Fruit fly (Drosophila melanogaster) whole organism, embryonic: ENCODE results near the gene CG14667.

ENCODE experiments used
- Atf-2 ChIP-seq: fragments of 200-800 bp; sonication (Bioruptor generic); optimal IDR thresholded peaks from 2 replicates; lab custom pipeline; 2016; ENCODE audit warnings: missing biosample characterization, missing genetic modification characterization
- Atf6 ChIP-seq: fragments of 200-800 bp; sonication (Bioruptor generic); IDR thresholded peaks from 2 replicates; pipeline ENCODE4 v1.3.6; 2022; ENCODE audit warnings: missing biosample characterization, missing genetic modification characterization
- Blimp-1 ChIP-seq: fragments of 200-800 bp; sonication (Bioruptor generic); optimal IDR thresholded peaks from 3 replicates; lab custom pipeline; 2018; ENCODE audit warnings: missing biosample characterization, missing genetic modification characterization, mild to moderate bottlenecking, moderate library complexity, missing genetic modification reagents
- CG10462 ChIP-seq: fragments of 200-800 bp; sonication (Bioruptor generic); optimal IDR thresholded peaks from 2 replicates; lab custom pipeline; 2016; ENCODE audit warnings: missing biosample characterization, missing genetic modification characterization
- CG11085 ChIP-seq: fragments of 200-800 bp; sonication (Bioruptor generic); IDR thresholded peaks from 2 replicates; pipeline ENCODE4 v1.3.6; 2022; ENCODE audit warnings: missing biosample characterization, missing genetic modification characterization
- CG12659 ChIP-seq: fragments of 200-800 bp; sonication (Bioruptor generic); optimal IDR thresholded peaks from 3 replicates; lab custom pipeline; 2017; ENCODE audit warnings: mild to moderate bottlenecking, missing biosample characterization, missing genetic modification reagents, missing genetic modification characterization
- CG13775 ChIP-seq: fragments of 200-800 bp; sonication (Bioruptor generic); optimal IDR thresholded peaks from 3 replicates; lab custom pipeline; 2017; ENCODE audit warnings: missing biosample characterization, mild to moderate bottlenecking, missing genetic modification characterization
- CG14860 ChIP-seq: fragments of 200-800 bp; sonication (Bioruptor generic); IDR thresholded peaks from 3 replicates; pipeline ENCODE4 v1.3.6; 2022; ENCODE audit warnings: missing biosample characterization, missing genetic modification characterization; ENCODE audit not compliant: partially characterized antibody
- CG15073 ChIP-seq: fragments of 200-800 bp; sonication (Bioruptor generic); optimal IDR thresholded peaks from 2 replicates; lab custom pipeline; 2016; ENCODE audit warnings: missing biosample characterization, missing genetic modification characterization
- CG1603 ChIP-seq: fragments of 200-800 bp; sonication (Bioruptor generic); optimal IDR thresholded peaks from 2 replicates; lab custom pipeline; 2019; ENCODE audit warnings: missing biosample characterization, mild to moderate bottlenecking, missing genetic modification characterization, moderate library complexity
- CG16815 ChIP-seq: fragments of 200-800 bp; sonication (Bioruptor generic); optimal IDR thresholded peaks from 3 replicates; lab custom pipeline; 2017; ENCODE audit warnings: missing biosample characterization, mild to moderate bottlenecking, missing genetic modification characterization
- CG2889 ChIP-seq: fragments of 200-800 bp; sonication (Bioruptor generic); IDR thresholded peaks from 3 replicates; pipeline ENCODE4 v1.3.6; 2022; ENCODE audit warnings: missing biosample characterization, missing genetic modification characterization
- CG30403 ChIP-seq: fragments of 200-800 bp; sonication (Bioruptor generic); optimal IDR thresholded peaks from 3 replicates; lab custom pipeline; 2016; ENCODE audit warnings: missing biosample characterization, missing genetic modification characterization
- CG3407 ChIP-seq: fragments of 200-800 bp; sonication (Bioruptor generic); optimal IDR thresholded peaks from 2 replicates; lab custom pipeline; 2018; ENCODE audit warnings: missing biosample characterization, mild to moderate bottlenecking, missing genetic modification characterization
- CG4424 ChIP-seq: fragments of 200-800 bp; sonication (Bioruptor generic); optimal IDR thresholded peaks from 3 replicates; lab custom pipeline; 2016; ENCODE audit warnings: missing biosample characterization, missing genetic modification characterization
- CG4854 ChIP-seq: fragments of 200-800 bp; sonication (Bioruptor generic); optimal IDR thresholded peaks from 2 replicates; lab custom pipeline; 2016; ENCODE audit warnings: missing biosample characterization, missing genetic modification characterization, inconsistent platforms
- CG6254 ChIP-seq: fragments of 200-800 bp; sonication (Bioruptor generic); optimal IDR thresholded peaks from 3 replicates; lab custom pipeline; 2017; ENCODE audit warnings: mild to moderate bottlenecking, missing biosample characterization, missing genetic modification reagents, missing genetic modification characterization
- CG6765 ChIP-seq: fragments of 200-800 bp; sonication (Bioruptor generic); optimal IDR thresholded peaks from 3 replicates; lab custom pipeline; 2017; ENCODE audit warnings: missing biosample characterization, mild to moderate bottlenecking, missing genetic modification characterization
- CG8924 ChIP-seq: fragments of 200-800 bp; optimal IDR thresholded peaks from 3 replicates; lab custom pipeline; 2019; ENCODE audit warnings: missing biosample characterization, mild to moderate bottlenecking, missing genetic modification characterization, moderate library complexity
- Camta ChIP-seq: fragments of 200-800 bp; sonication (Bioruptor generic); optimal IDR thresholded peaks from 2 replicates; lab custom pipeline; 2016; ENCODE audit warnings: missing biosample characterization, missing genetic modification characterization
- Chrac-16 ChIP-seq: fragments of 200-800 bp; sonication (Bioruptor generic); optimal IDR thresholded peaks from 3 replicates; lab custom pipeline; 2016; ENCODE audit warnings: missing biosample characterization, missing genetic modification characterization
- Deaf1 ChIP-seq: fragments of 200-800 bp; optimal IDR thresholded peaks from 3 replicates; lab custom pipeline; 2019; ENCODE audit warnings: missing biosample characterization, mild to moderate bottlenecking, missing genetic modification characterization, moderate library complexity
- Doc2 ChIP-seq: fragments of 200-800 bp; sonication (Bioruptor generic); IDR thresholded peaks from 2 replicates; pipeline ENCODE4 v1.3.6; 2022; ENCODE audit warnings: missing biosample characterization, missing genetic modification characterization
- E2f1 ChIP-seq: fragments of 200-800 bp; sonication (Bioruptor generic); IDR thresholded peaks from 2 replicates; pipeline ENCODE4 v1.3.6; 2022; ENCODE audit warnings: missing biosample characterization, missing genetic modification characterization
- Hr78 ChIP-seq, 2 experiments: fragments of 200-800 bp in 1 of 2; fragments of >200 bp in 1 of 2; sonication (Bioruptor generic) in 1 of 2; optimal IDR thresholded peaks; 2 replicates each; lab custom pipeline; 2017 to 2019; ENCODE audit warnings: missing biosample characterization in 2 of 2, missing genetic modification characterization in 2 of 2, mild to moderate bottlenecking in 1 of 2, moderate library complexity in 1 of 2
- MESR4 ChIP-seq: fragments of 200-800 bp; sonication (Bioruptor generic); optimal IDR thresholded peaks from 2 replicates; lab custom pipeline; 2018; ENCODE audit warnings: missing biosample characterization, mild to moderate bottlenecking, missing genetic modification characterization, moderate library complexity
- MTF-1 ChIP-seq: fragments of 200-800 bp; sonication (Bioruptor generic); optimal IDR thresholded peaks from 2 replicates; lab custom pipeline; 2018; ENCODE audit warnings: missing biosample characterization, mild to moderate bottlenecking, missing genetic modification characterization, borderline replicate concordance
- Opbp ChIP-seq: fragments of 200-800 bp; sonication (Bioruptor generic); IDR thresholded peaks from 3 replicates; pipeline ENCODE4 v1.3.6; 2022; ENCODE audit warnings: missing biosample characterization, missing genetic modification characterization; ENCODE audit not compliant: partially characterized antibody
- Scr ChIP-seq: fragments of 200-800 bp; sonication (Bioruptor generic); IDR thresholded peaks from 2 replicates; pipeline ENCODE4 v1.3.6; 2022; ENCODE audit warnings: missing biosample characterization, missing genetic modification characterization; ENCODE audit not compliant: partially characterized antibody
- Spps ChIP-seq: fragments of 200-800 bp; sonication (Bioruptor generic); optimal IDR thresholded peaks from 2 replicates; lab custom pipeline; 2018; ENCODE audit warnings: missing biosample characterization, mild to moderate bottlenecking, missing genetic modification characterization
- cg ChIP-seq: fragments of 200-800 bp; sonication (Bioruptor generic); optimal IDR thresholded peaks from 3 replicates; lab custom pipeline; 2019; ENCODE audit warnings: missing biosample characterization, mild to moderate bottlenecking, missing genetic modification characterization, moderate library complexity
- da ChIP-seq: fragments of 200-800 bp; sonication (Bioruptor generic); optimal IDR thresholded peaks from 2 replicates; lab custom pipeline; 2016; ENCODE audit warnings: missing biosample characterization, missing genetic modification characterization
- en ChIP-seq: fragments of 200-800 bp; sonication (Bioruptor generic); optimal IDR thresholded peaks from 2 replicates; lab custom pipeline; 2016; ENCODE audit warnings: missing biosample characterization, missing genetic modification characterization
- fd96Cb ChIP-seq: fragments of 200-800 bp; sonication (Bioruptor generic); optimal IDR thresholded peaks from 2 replicates; lab custom pipeline; 2018; ENCODE audit warnings: missing biosample characterization, mild to moderate bottlenecking, missing genetic modification characterization, moderate library complexity
- ham ChIP-seq: fragments of 200-800 bp; sonication (Bioruptor generic); IDR thresholded peaks from 2 replicates; pipeline ENCODE4 v1.3.6; 2022; ENCODE audit warnings: missing biosample characterization, missing genetic modification characterization
- inv ChIP-seq: fragments of 200-800 bp; sonication (Bioruptor generic); IDR thresholded peaks from 2 replicates; pipeline ENCODE4 v1.3.6; 2022; ENCODE audit warnings: missing biosample characterization, missing genetic modification characterization; ENCODE audit not compliant: partially characterized antibody
- lov ChIP-seq, 2 experiments: fragments of 200-800 bp in 1 of 2; fragments of >200 bp in 1 of 2; sonication (Bioruptor generic) in 1 of 2; IDR thresholded peaks in 1 of 2; optimal IDR thresholded peaks in 1 of 2; 2 replicates in 1 of 2; 3 replicates in 1 of 2; pipeline versions ENCODE4 v1.3.6 to Lab custom; 2017 to 2022; ENCODE audit warnings: missing biosample characterization in 1 of 2, missing genetic modification characterization in 1 of 2
- mld ChIP-seq: fragments of 200-800 bp; sonication (Bioruptor generic); IDR thresholded peaks from 3 replicates; pipeline ENCODE4 v1.3.6; 2022; ENCODE audit warnings: missing biosample characterization, missing genetic modification characterization; ENCODE audit not compliant: partially characterized antibody
- nau ChIP-seq: fragments of 200-800 bp; sonication (Bioruptor generic); optimal IDR thresholded peaks from 3 replicates; lab custom pipeline; 2017; ENCODE audit warnings: missing biosample characterization, mild to moderate bottlenecking, missing genetic modification characterization, missing genetic modification reagents
- pita ChIP-seq: fragments of 200-800 bp; sonication (Bioruptor generic); optimal IDR thresholded peaks from 2 replicates; lab custom pipeline; 2017; ENCODE audit warnings: missing biosample characterization, mild to moderate bottlenecking, missing genetic modification characterization
- salm ChIP-seq: fragments of 200-800 bp; sonication (Bioruptor generic); optimal IDR thresholded peaks from 2 replicates; lab custom pipeline; 2018; ENCODE audit warnings: missing biosample characterization, mild to moderate bottlenecking, missing genetic modification characterization
- sc ChIP-seq, 3 experiments: fragments of >200 bp in 2 of 3; fragments of 200-800 bp in 1 of 3; sonication (Bioruptor generic) in 1 of 3; optimal IDR thresholded peaks; 2 replicates in 2 of 3; 3 replicates in 1 of 3; lab custom pipeline; 2017; ENCODE audit warnings: mild to moderate bottlenecking in 1 of 3, missing biosample characterization in 1 of 3, missing genetic modification characterization in 1 of 3, missing genetic modification reagents in 1 of 3
- slbo ChIP-seq: fragments of 200-800 bp; sonication (Bioruptor generic); IDR thresholded peaks from 2 replicates; pipeline ENCODE4 v1.3.6; 2022; ENCODE audit warnings: missing biosample characterization, missing genetic modification characterization
- tap ChIP-seq: fragments of 200-800 bp; optimal IDR thresholded peaks from 3 replicates; lab custom pipeline; 2019; ENCODE audit warnings: missing biosample characterization, mild to moderate bottlenecking, missing genetic modification characterization, moderate library complexity
- trh ChIP-seq: fragments of 200-800 bp; sonication (Bioruptor generic); optimal IDR thresholded peaks from 2 replicates; lab custom pipeline; 2016; ENCODE audit warnings: missing biosample characterization, missing genetic modification characterization
- yki ChIP-seq: fragments of >200 bp; optimal IDR thresholded peaks from 3 replicates; lab custom pipeline; 2018
- z ChIP-seq: fragments of 200-800 bp; sonication (Bioruptor generic); IDR thresholded peaks from 3 replicates; pipeline ENCODE4 v1.3.6; 2022; ENCODE audit warnings: missing biosample characterization, missing genetic modification characterization
- zfh2 ChIP-seq: fragments of 200-800 bp; sonication (Bioruptor generic); optimal IDR thresholded peaks from 2 replicates; lab custom pipeline; 2016; ENCODE audit warnings: missing biosample characterization, missing genetic modification characterization

The CG14667 gene

dm6 chr3R:5367512-5368169 lies 7.2 kb upstream of the CG14667 start (continued):
- TF ChIP-seq CG13775 (GFP tag; lab: Kevin White, UChicago) (no peak), CG12659 (no peak), MESR4 (GFP tag; lab: Kevin White, UChicago) (no peak), CG2889 (GFP tag; lab: Robert Waterston, UW) (no peak), sc (optimal IDR thresholded peaks at IDR 0.05; lab: Kevin White, UChicago) (no peak), sc (GFP tag; optimal IDR thresholded peaks at IDR 0.05; lab: Kevin White, UChicago) (no peak), CG14860 (GFP tag; lab: Robert Waterston, UW) (no peak), tap (tag; lab: Kevin White, UChicago) (peak; percentile 31), CG1603 (peak; percentile 4), CG16815 (GFP tag; lab: Kevin White, UChicago) (no peak), Deaf1 (tag; lab: Kevin White, UChicago) (no peak), Spps (tag; lab: Kevin White, UChicago) (no peak), yki (lab: Kevin White, UChicago) (no peak), zfh2 (GFP tag; lab: Kevin White, UChicago) (no peak), Atf-2 (GFP tag; lab: Kevin White, UChicago) (no peak), salm (tag; lab: Kevin White, UChicago) (no peak), trh (no peak), Hr78 (GFP tag; optimal IDR thresholded peaks at IDR 0.05; lab: Kevin White, UChicago) (no peak), pita (GFP tag; lab: Kevin White, UChicago) (no peak), Chrac-16 (GFP tag; lab: Kevin White, UChicago) (no peak), cg (GFP tag; lab: Kevin White, UChicago) (peak; percentile 91), inv (GFP tag; lab: Robert Waterston, UW) (no peak), CG15073 (GFP tag; lab: Kevin White, UChicago) (no peak), ham (no peak), CG10462 (GFP tag; lab: Kevin White, UChicago) (no peak), CG4854 (GFP tag; lab: Kevin White, UChicago) (no peak), da (GFP tag; lab: Kevin White, UChicago) (no peak), Blimp-1 (GFP tag; lab: Kevin White, UChicago) (no peak), CG4424 (GFP tag; lab: Kevin White, UChicago) (no peak), CG8924 (tag; lab: Kevin White, UChicago) (no peak), MTF-1 (GFP tag; lab: Kevin White, UChicago) (peak; percentile 28), CG11085 (GFP tag; lab: Robert Waterston, UW) (no peak), CG3407 (GFP tag; lab: Kevin White, UChicago) (peak; percentile 12), lov (optimal IDR thresholded peaks at IDR 0.05; lab: Kevin White, UChicago) (no peak), lov (GFP tag; IDR thresholded peaks at IDR 0.05; lab: Robert Waterston, UW) (0 out of 3 replicates have a peak, but pooled peaks have one; percentile 19), mld (GFP tag; lab: Robert Waterston, UW) (no peak), nau (peak; percentile 20), Scr (GFP tag; lab: Robert Waterston, UW) (no peak), CG6765 (GFP tag; lab: Kevin White, UChicago) (peak; percentile 5), z (GFP tag; lab: Robert Waterston, UW) (no peak), Atf6 (0 out of 2 replicates have a peak, but pooled peaks have one; percentile 27), Doc2 (GFP tag; lab: Robert Waterston, UW) (no peak), CG30403 (no peak), E2f1 (no peak), en (no peak), fd96Cb (tag; lab: Kevin White, UChicago) (no peak), CG6254 (GFP tag; lab: Kevin White, UChicago) (no peak), Opbp (GFP tag; lab: Robert Waterston, UW) (peak; percentile 22; the same call in 1 of the 3 replicates), slbo (no peak), Camta (GFP tag; lab: Kevin White, UChicago) (no peak)
